Worm (Caenorhabditis elegans) whole organism, L2 larva: ENCODE data around the gene Y46G5A.34.
"Not testable (repeated sequence)": the region's sequence is repeated elsewhere in the genome, so short reads cannot be mapped to it uniquely, and the experiment has no call there.

Experiments used
- F13H6.1 ChIP-seq: sonication (generic microtip); optimal IDR thresholded peaks from 2 replicates; lab custom pipeline; 2016; ENCODE audit warnings: missing genetic modification characterization, missing compliant biosample characterization
- R02D3.7 ChIP-seq: fragments of 150-350 bp; optimal IDR thresholded peaks from 2 replicates; lab custom pipeline; 2014; ENCODE audit warnings: missing biosample characterization, missing genetic modification characterization
- Y55F3AM.14 ChIP-seq: fragments of 200-800 bp; sonication (Bioruptor generic); optimal IDR thresholded peaks from 2 replicates; lab custom pipeline; 2018; ENCODE audit warnings: mild to moderate bottlenecking, missing genetic modification characterization, missing compliant biosample characterization
- ZK546.5 ChIP-seq: sonication (generic microtip); optimal IDR thresholded peaks from 2 replicates; lab custom pipeline; 2017; ENCODE audit warnings: missing biosample characterization, missing genetic modification characterization
- alr-1 ChIP-seq: fragments of 150-350 bp; optimal IDR thresholded peaks from 2 replicates; lab custom pipeline; 2014; ENCODE audit warnings: missing biosample characterization, missing genetic modification characterization
- aly-2 ChIP-seq: fragments of 150-350 bp; optimal IDR thresholded peaks from 2 replicates; lab custom pipeline; 2014; ENCODE audit warnings: missing biosample characterization, missing genetic modification characterization
- ama-1 ChIP-seq: fragments of 150-350 bp; optimal IDR thresholded peaks from 2 replicates; lab custom pipeline; 2018; ENCODE audit warnings: inconsistent platforms
- blmp-1 ChIP-seq: sonication (generic microtip); optimal IDR thresholded peaks from 2 replicates; lab custom pipeline; 2017; ENCODE audit warnings: missing genetic modification characterization, mild to moderate bottlenecking, missing compliant biosample characterization, antibody characterized with exemption, moderate library complexity; ENCODE audit not compliant: insufficient read depth
- ceh-16 ChIP-seq: fragments of 150-350 bp; optimal IDR thresholded peaks from 2 replicates; lab custom pipeline; 2014; ENCODE audit warnings: missing biosample characterization, missing genetic modification characterization
- crh-2 ChIP-seq: sonication (generic microtip); optimal IDR thresholded peaks from 2 replicates; lab custom pipeline; 2017; ENCODE audit warnings: missing biosample characterization, missing genetic modification characterization
- dmd-4 ChIP-seq: sonication (generic microtip); optimal IDR thresholded peaks from 2 replicates; lab custom pipeline; 2017; ENCODE audit warnings: missing biosample characterization, missing genetic modification characterization
- egl-27 ChIP-seq: sonication (generic microtip); optimal IDR thresholded peaks from 3 replicates; lab custom pipeline; 2017; ENCODE audit warnings: missing biosample characterization, missing genetic modification reagents, missing genetic modification characterization
- elt-3 ChIP-seq: sonication (generic microtip); optimal IDR thresholded peaks from 2 replicates; lab custom pipeline; 2017; ENCODE audit warnings: missing biosample characterization, missing genetic modification characterization
- fos-1 ChIP-seq: fragments of 150-350 bp; optimal IDR thresholded peaks from 2 replicates; lab custom pipeline; 2014; ENCODE audit warnings: missing biosample characterization, missing genetic modification characterization
- lin-11 ChIP-seq: fragments of 150-350 bp; sonication (generic microtip); optimal IDR thresholded peaks from 2 replicates; lab custom pipeline; 2014; ENCODE audit warnings: missing biosample characterization, missing genetic modification characterization, inconsistent platforms, mixed read lengths
- lin-13 ChIP-seq: fragments of 150-350 bp; optimal IDR thresholded peaks from 2 replicates; lab custom pipeline; 2014; ENCODE audit warnings: missing biosample characterization, missing genetic modification reagents, missing genetic modification characterization
- lsy-2 ChIP-seq, 2 experiments: fragments of 150-350 bp in 1 of 2; sonication (generic microtip) in 1 of 2; optimal IDR thresholded peaks; 2 replicates each; lab custom pipeline; 2014 to 2017; ENCODE audit warnings: missing biosample characterization in 2 of 2, missing genetic modification characterization in 2 of 2
- mab-5 ChIP-seq: fragments of 150-350 bp; optimal IDR thresholded peaks from 2 replicates; lab custom pipeline; 2014; ENCODE audit warnings: missing biosample characterization, missing genetic modification characterization
- mbf-1 ChIP-seq: sonication (generic microtip); optimal IDR thresholded peaks from 2 replicates; lab custom pipeline; 2017; ENCODE audit warnings: missing biosample characterization, missing genetic modification characterization
- mdl-1 ChIP-seq, 2 experiments: fragments of 150-350 bp in 1 of 2; sonication (generic microtip) in 1 of 2; optimal IDR thresholded peaks; 2 replicates each; lab custom pipeline; 2017; ENCODE audit warnings: missing biosample characterization in 2 of 2, missing genetic modification characterization in 2 of 2
- nhr-11 ChIP-seq: fragments of 150-350 bp; optimal IDR thresholded peaks from 2 replicates; lab custom pipeline; 2014; ENCODE audit warnings: missing biosample characterization, missing genetic modification characterization
- nhr-23 ChIP-seq: fragments of 150-350 bp; optimal IDR thresholded peaks from 2 replicates; lab custom pipeline; 2014; ENCODE audit warnings: missing biosample characterization, missing genetic modification reagents, missing genetic modification characterization
- nhr-25 ChIP-seq: fragments of 150-350 bp; sonication (generic microtip); optimal IDR thresholded peaks from 3 replicates; lab custom pipeline; 2014; ENCODE audit warnings: missing biosample characterization, missing genetic modification characterization
- nhr-6 ChIP-seq: fragments of 150-350 bp; optimal IDR thresholded peaks from 2 replicates; lab custom pipeline; 2014; ENCODE audit warnings: missing biosample characterization, missing genetic modification characterization
- nhr-77 ChIP-seq: fragments of 150-350 bp; optimal IDR thresholded peaks from 2 replicates; lab custom pipeline; 2014; ENCODE audit warnings: missing biosample characterization, missing genetic modification characterization
- skn-1 ChIP-seq: sonication (generic microtip); optimal IDR thresholded peaks from 2 replicates; lab custom pipeline; 2017; ENCODE audit warnings: missing biosample characterization, missing genetic modification characterization
- sma-3 ChIP-seq: sonication (generic microtip); optimal IDR thresholded peaks from 2 replicates; lab custom pipeline; 2016; ENCODE audit warnings: missing genetic modification reagents, missing genetic modification characterization, missing compliant biosample characterization
- sma-9 ChIP-seq, 2 experiments: fragments of 150-350 bp in 1 of 2; sonication (generic microtip) in 1 of 2; optimal IDR thresholded peaks; 2 replicates each; lab custom pipeline; 2014 to 2016; ENCODE audit warnings: missing genetic modification characterization in 2 of 2, mild to moderate bottlenecking in 1 of 2, missing biosample characterization in 1 of 2, missing compliant biosample characterization in 1 of 2, missing genetic modification reagents in 1 of 2, moderate library complexity in 1 of 2
- snpc-4 ChIP-seq: fragments of 150-350 bp; optimal IDR thresholded peaks from 2 replicates; lab custom pipeline; 2014; ENCODE audit warnings: missing biosample characterization, missing genetic modification characterization
- unc-55 ChIP-seq: fragments of 150-350 bp; sonication (generic microtip); optimal IDR thresholded peaks from 3 replicates; lab custom pipeline; 2014; ENCODE audit warnings: missing biosample characterization, missing genetic modification reagents, missing genetic modification characterization
- unc-62 ChIP-seq: fragments of 150-350 bp; optimal IDR thresholded peaks from 2 replicates; lab custom pipeline; 2014; ENCODE audit warnings: missing biosample characterization, missing genetic modification reagents, missing genetic modification characterization
- ztf-1 ChIP-seq: fragments of 200-800 bp; sonication (Bioruptor generic); conservative IDR thresholded peaks from 2 replicates; pipeline ENCODE4 v1.3.6; 2022; ENCODE audit warnings: missing genetic modification characterization, missing compliant biosample characterization

Y46G5A.34 gene

ce11 chrII:12753725-12754124, 22.8 kb upstream of the Y46G5A.34 start, which contains the start of gene Y46G5A.39:
Y46G5A.39 (minus strand) TSS chrII:12753825.
- not testable (repeated sequence) for TF ChIP-seq nhr-11 (tag; lab: Kevin White, UChicago); sma-9 (GFP tag; optimal IDR thresholded peaks at IDR 0.05; lab: Kevin White, UChicago); sma-9 (tag; optimal IDR thresholded peaks at IDR 0.05; lab: Kevin White, UChicago); ceh-16 (tag; lab: Kevin White, UChicago)

- TF ChIP-seq snpc-4 (tag; lab: Kevin White, UChicago) (no peak), unc-55 (GFP tag; lab: Kevin White, UChicago) (no peak), mbf-1 (tag; lab: Kevin White, UChicago) (no peak), ceh-16 (tag; lab: Kevin White, UChicago) (no peak), skn-1 (tag; lab: Kevin White, UChicago) (no peak)
Measured at ce11 chrII:12756180-12756579, 20.3 kb upstream of the Y46G5A.34 start, which contains the start of the genes Y46G5A.7 and Y46G5A.8. Y46G5A.7 (minus strand) TSS chrII:12756332. Y46G5A.8 (plus strand) TSS chrII:12756338.

ce11 chrII:12760497-12760896, 16.0 kb upstream of the Y46G5A.34 start, which contains the start of gene cnp-2:
cnp-2 (plus strand) TSS chrII:12760797.
- no peak for TF ChIP-seq skn-1 (tag; lab: Kevin White, UChicago)
- TF ChIP-seq lin-11 (tag; lab: Kevin White, UChicago), result no peak
- TF ChIP-seq Y55F3AM.14 (GFP tag; lab: Kevin White, UChicago), result no peak
- no peak for TF ChIP-seq crh-2 (tag; lab: Kevin White, UChicago)
- no peak for TF ChIP-seq ztf-1 (GFP tag; lab: Robert Waterston, UW)
- no peak for TF ChIP-seq nhr-11 (tag; lab: Kevin White, UChicago)
- TF ChIP-seq R02D3.7 (tag; lab: Kevin White, UChicago), result no peak
- no peak for TF ChIP-seq sma-9 (GFP tag; optimal IDR thresholded peaks at IDR 0.05; lab: Kevin White, UChicago)
- TF ChIP-seq sma-9 (tag; optimal IDR thresholded peaks at IDR 0.05; lab: Kevin White, UChicago), result no peak
- no peak for TF ChIP-seq mab-5 (tag; lab: Kevin White, UChicago)
- TF ChIP-seq nhr-6, result no peak
- TF ChIP-seq lsy-2 (tag; optimal IDR thresholded peaks at IDR 0.05; lab: Kevin White, UChicago), result no peak
- TF ChIP-seq egl-27 (tag; lab: Kevin White, UChicago), result no peak
- TF ChIP-seq alr-1 (tag; lab: Kevin White, UChicago), result no peak

- TF ChIP-seq nhr-77 (tag; lab: Kevin White, UChicago), result no peak
Measured at ce11 chrII:12764476-12764875, 12.0 kb upstream of the Y46G5A.34 start.

ce11 chrII:12766443-12767188, 9.9 kb upstream of the Y46G5A.34 start:
- no peak for TF ChIP-seq nhr-25 (tag; lab: Kevin White, UChicago)
- no peak for TF ChIP-seq egl-27 (tag; lab: Kevin White, UChicago)
- no peak for TF ChIP-seq elt-3
- no peak for TF ChIP-seq blmp-1
- TF ChIP-seq R02D3.7 (tag; lab: Kevin White, UChicago), result no peak
- no peak for TF ChIP-seq lin-11 (tag; lab: Kevin White, UChicago)
- TF ChIP-seq nhr-23, result no peak
- no peak for TF ChIP-seq Y55F3AM.14 (GFP tag; lab: Kevin White, UChicago)
- no peak for TF ChIP-seq unc-62 (GFP tag; lab: Kevin White, UChicago)
- TF ChIP-seq ZK546.5 (tag; lab: Kevin White, UChicago), result no peak
- TF ChIP-seq dmd-4, result no peak
- no peak for TF ChIP-seq fos-1 (tag; lab: Kevin White, UChicago)
- no peak for TF ChIP-seq lin-13 (GFP tag; lab: Kevin White, UChicago)
- TF ChIP-seq nhr-11 (tag; lab: Kevin White, UChicago), result no peak

- TF ChIP-seq unc-55 (GFP tag; lab: Kevin White, UChicago), result no peak
- no peak for TF ChIP-seq mdl-1 (tag; optimal IDR thresholded peaks at IDR 0.05; lab: Kevin White, UChicago)
- TF ChIP-seq ama-1, result no peak
- no peak for TF ChIP-seq F13H6.1 (tag; lab: Kevin White, UChicago)
- no peak for TF ChIP-seq elt-3
- TF ChIP-seq nhr-77 (tag; lab: Kevin White, UChicago), result no peak
- no peak for TF ChIP-seq ztf-1 (GFP tag; lab: Robert Waterston, UW)
- no peak for TF ChIP-seq lin-11 (tag; lab: Kevin White, UChicago)
- no peak for TF ChIP-seq sma-3 (GFP tag; lab: Kevin White, UChicago)
- TF ChIP-seq unc-62 (GFP tag; lab: Kevin White, UChicago), result no peak
- no peak for TF ChIP-seq mab-5 (tag; lab: Kevin White, UChicago)
- no peak for TF ChIP-seq aly-2 (tag; lab: Kevin White, UChicago)
Measured at ce11 chrII:12767258-12767824, 9.1 kb upstream of the Y46G5A.34 start.
